Worm (Caenorhabditis elegans): ENCODE results near the gene F22E5.12.
"Not testable (repeated sequence)": the region's sequence is repeated elsewhere in the genome, so short reads cannot be mapped to it uniquely, and the experiment has no call there.

ce11 chrII:2646756-2647155 is at the start of gene F22E5.12:
- TF ChIP-seq tbx-2 (tag; optimal IDR thresholded peaks at IDR 0.05); nhr-77 (tag; optimal IDR thresholded peaks at IDR 0.05); snpc-4 (tag; optimal IDR thresholded peaks at IDR 0.05); mdl-1 (tag; optimal IDR thresholded peaks at IDR 0.05); zag-1 (tag; optimal IDR thresholded peaks at IDR 0.05); nhr-12 (tag; optimal IDR thresholded peaks at IDR 0.05); ztf-4 (tag; optimal IDR thresholded peaks at IDR 0.05); aha-1 (tag; optimal IDR thresholded peaks at IDR 0.05); unc-130 (tag; optimal IDR thresholded peaks at IDR 0.05); unc-62 (GFP tag; optimal IDR thresholded peaks at IDR 0.05); nhr-237 (tag; optimal IDR thresholded peaks at IDR 0.05); nhr-84 (tag; optimal IDR thresholded peaks at IDR 0.05): not testable (repeated sequence)
